Worm (Caenorhabditis elegans) whole organism, young adult: Measurements from ENCODE around the gene K08E4.7.

Source experiments
- B0019.2 ChIP-seq: fragments of 200-800 bp; sonication (Bioruptor generic); conservative IDR thresholded peaks from 2 replicates; pipeline ENCODE4 v1.3.6; 2022; ENCODE audit warnings: missing genetic modification reagents, missing genetic modification characterization, missing compliant biosample characterization
- B0336.3 ChIP-seq: fragments of 200-800 bp; sonication (Bioruptor generic); IDR thresholded peaks from 2 replicates; pipeline ENCODE4 v1.3.6; 2022; ENCODE audit warnings: missing genetic modification characterization, missing compliant biosample characterization
- C06A6.2 ChIP-seq: fragments of 200-800 bp; sonication (Bioruptor generic); conservative IDR thresholded peaks from 2 replicates; pipeline ENCODE4 v1.3.6; 2022; ENCODE audit warnings: missing genetic modification characterization, missing compliant biosample characterization
- F23B12.7 ChIP-seq: sonication (generic microtip); optimal IDR thresholded peaks from 2 replicates; lab custom pipeline; 2017; ENCODE audit warnings: missing genetic modification characterization, mild to moderate bottlenecking, missing compliant biosample characterization, antibody characterized with exemption, moderate library complexity; ENCODE audit not compliant: insufficient read depth
- F33H1.4 ChIP-seq: fragments of 200-800 bp; sonication (Bioruptor generic); IDR thresholded peaks from 2 replicates; pipeline ENCODE4 v1.3.6; 2022; ENCODE audit warnings: missing genetic modification reagents, missing genetic modification characterization, missing compliant biosample characterization
- F52B5.7 ChIP-seq: sonication (generic microtip); optimal IDR thresholded peaks from 2 replicates; lab custom pipeline; 2016; ENCODE audit warnings: mild to moderate bottlenecking, missing genetic modification characterization, missing compliant biosample characterization
- F57A8.1 ChIP-seq: fragments of 200-800 bp; sonication (Bioruptor generic); optimal IDR thresholded peaks from 2 replicates; lab custom pipeline; 2018; ENCODE audit warnings: mild to moderate bottlenecking, missing genetic modification characterization, moderate library complexity, missing compliant biosample characterization
- K12H6.12 ChIP-seq: fragments of 200-800 bp; sonication (Bioruptor generic); optimal IDR thresholded peaks from 2 replicates; lab custom pipeline; 2018; ENCODE audit warnings: mild to moderate bottlenecking, missing genetic modification characterization, missing compliant biosample characterization
- T07F8.4 ChIP-seq: sonication (generic microtip); optimal IDR thresholded peaks from 2 replicates; lab custom pipeline; 2016; ENCODE audit warnings: mild to moderate bottlenecking, missing genetic modification characterization, moderate library complexity, missing compliant biosample characterization
- T26A5.8 ChIP-seq: sonication (generic microtip); optimal IDR thresholded peaks from 2 replicates; lab custom pipeline; 2016; ENCODE audit warnings: missing genetic modification characterization, missing compliant biosample characterization
- Y67H2A.10 ChIP-seq: fragments of 200-800 bp; sonication (Bioruptor generic); conservative IDR thresholded peaks from 2 replicates; pipeline ENCODE4 v1.3.6; 2022; ENCODE audit warnings: missing genetic modification reagents, missing genetic modification characterization, missing compliant biosample characterization
- ZK185.1 ChIP-seq: sonication (generic microtip); optimal IDR thresholded peaks from 2 replicates; lab custom pipeline; 2016; ENCODE audit warnings: mild to moderate bottlenecking, missing genetic modification characterization, missing compliant biosample characterization; ENCODE audit not compliant: poor library complexity, severe bottlenecking
- ccch-3 ChIP-seq: fragments of 200-800 bp; sonication (Bioruptor generic); optimal IDR thresholded peaks from 2 replicates; lab custom pipeline; 2018; ENCODE audit warnings: mild to moderate bottlenecking, missing genetic modification characterization, missing compliant biosample characterization
- cebp-1 ChIP-seq, 2 experiments: fragments of 200-800 bp in 1 of 2; sonication (Bioruptor generic) in 1 of 2; sonication (generic microtip) in 1 of 2; IDR thresholded peaks in 1 of 2; optimal IDR thresholded peaks in 1 of 2; 2 replicates each; pipeline versions ENCODE4 v1.3.6 to Lab custom; 2017 to 2022; ENCODE audit warnings: missing compliant biosample characterization in 2 of 2, missing genetic modification characterization in 2 of 2, mild to moderate bottlenecking in 1 of 2, missing genetic modification reagents in 1 of 2, moderate library complexity in 1 of 2
- ceh-79 ChIP-seq: sonication (generic microtip); optimal IDR thresholded peaks from 2 replicates; lab custom pipeline; 2017; ENCODE audit warnings: mild to moderate bottlenecking, missing genetic modification characterization, missing compliant biosample characterization
- ceh-91 ChIP-seq: fragments of 200-800 bp; sonication (Bioruptor generic); IDR thresholded peaks from 2 replicates; pipeline ENCODE4 v1.3.6; 2022; ENCODE audit warnings: missing genetic modification reagents, missing genetic modification characterization, missing compliant biosample characterization
- dpl-1 ChIP-seq: fragments of 150-350 bp; optimal IDR thresholded peaks from 2 replicates; lab custom pipeline; 2014; ENCODE audit warnings: missing biosample characterization, missing genetic modification reagents, missing genetic modification characterization
- efl-1 ChIP-seq: fragments of 150-350 bp; optimal IDR thresholded peaks from 2 replicates; lab custom pipeline; 2014; ENCODE audit warnings: missing biosample characterization, missing genetic modification reagents, missing genetic modification characterization
- hlh-26 ChIP-seq: fragments of 200-800 bp; sonication (Bioruptor generic); conservative IDR thresholded peaks from 2 replicates; pipeline ENCODE4 v1.3.6; 2022; ENCODE audit warnings: missing genetic modification reagents, missing genetic modification characterization, missing compliant biosample characterization
- let-526 ChIP-seq: fragments of 200-800 bp; sonication (Bioruptor generic); IDR thresholded peaks from 2 replicates; pipeline ENCODE4 v1.3.6; 2022; ENCODE audit warnings: missing genetic modification reagents, missing genetic modification characterization, missing compliant biosample characterization
- let-607 ChIP-seq, 2 experiments: fragments of 200-800 bp in 1 of 2; sonication (Bioruptor generic) in 1 of 2; sonication (generic microtip) in 1 of 2; optimal IDR thresholded peaks; 2 replicates each; lab custom pipeline; 2016 to 2018; ENCODE audit warnings: mild to moderate bottlenecking in 2 of 2, missing compliant biosample characterization in 2 of 2, missing genetic modification characterization in 2 of 2, moderate library complexity in 2 of 2, missing genotype in 1 of 2
- lin-35 ChIP-seq, 3 experiments: fragments of 150-350 bp in 2 of 3; sonication (generic microtip) in 1 of 3; optimal IDR thresholded peaks; 2 replicates each; lab custom pipeline; 2014 to 2018; ENCODE audit warnings: missing biosample characterization in 3 of 3, missing genetic modification characterization in 3 of 3, missing genetic modification reagents in 3 of 3
- lin-54 ChIP-seq: fragments of 200-800 bp; sonication (Bioruptor generic); optimal IDR thresholded peaks from 2 replicates; lab custom pipeline; 2018; ENCODE audit warnings: mild to moderate bottlenecking, missing genetic modification characterization, missing compliant biosample characterization
- lsl-1 ChIP-seq: fragments of 200-800 bp; sonication (Bioruptor generic); optimal IDR thresholded peaks from 2 replicates; lab custom pipeline; 2018; ENCODE audit warnings: mild to moderate bottlenecking, missing genetic modification characterization, moderate library complexity, missing compliant biosample characterization
- madf-3 ChIP-seq: fragments of 200-800 bp; sonication (Bioruptor generic); IDR thresholded peaks from 2 replicates; pipeline ENCODE4 v1.3.6; 2022; ENCODE audit warnings: missing genetic modification reagents, missing genetic modification characterization, missing compliant biosample characterization
- madf-6 ChIP-seq: fragments of 200-800 bp; sonication (Bioruptor generic); IDR thresholded peaks from 2 replicates; pipeline ENCODE4 v1.3.6; 2022; ENCODE audit warnings: missing genetic modification reagents, missing genetic modification characterization, missing compliant biosample characterization
- mcd-1 ChIP-seq: fragments of 200-800 bp; sonication (Bioruptor generic); IDR thresholded peaks from 2 replicates; pipeline ENCODE4 v1.3.6; 2022; ENCODE audit warnings: missing genetic modification reagents, missing genetic modification characterization, missing compliant biosample characterization
- mes-4 ChIP-seq: sonication (generic microtip); optimal IDR thresholded peaks from 2 replicates; lab custom pipeline; 2016; ENCODE audit warnings: missing genotype, missing genetic modification characterization, missing compliant biosample characterization
- nhr-179 ChIP-seq: sonication (generic microtip); optimal IDR thresholded peaks from 2 replicates; lab custom pipeline; 2016; ENCODE audit warnings: mild to moderate bottlenecking, missing genetic modification characterization, missing compliant biosample characterization
- nhr-80 ChIP-seq: sonication (generic microtip); optimal IDR thresholded peaks from 2 replicates; lab custom pipeline; 2016; ENCODE audit warnings: missing genetic modification characterization, missing compliant biosample characterization
- repo-1 ChIP-seq: sonication (generic microtip); optimal IDR thresholded peaks from 2 replicates; lab custom pipeline; 2017; ENCODE audit warnings: mild to moderate bottlenecking, missing genetic modification characterization, missing compliant biosample characterization
- sdz-38 ChIP-seq: sonication (generic microtip); optimal IDR thresholded peaks from 2 replicates; lab custom pipeline; 2016; ENCODE audit warnings: missing genotype, missing genetic modification characterization, missing compliant biosample characterization
- unc-62 ChIP-seq: fragments of 150-350 bp; optimal IDR thresholded peaks from 2 replicates; lab custom pipeline; 2014; ENCODE audit warnings: missing biosample characterization, missing genetic modification reagents, missing genetic modification characterization
- zfh-2 ChIP-seq: fragments of 200-800 bp; sonication (Bioruptor generic); conservative IDR thresholded peaks from 2 replicates; pipeline ENCODE4 v1.3.6; 2022; ENCODE audit warnings: missing genetic modification reagents, missing genetic modification characterization, missing compliant biosample characterization

The K08E4.7 gene

ce11 chrIV:12075497-12075896 lies at the start of gene K08E4.7:
TSS of gene K08E4.7 (plus strand) at chrIV:12075797.
- TF ChIP-seq ccch-3 (GFP tag; lab: Kevin White, UChicago) (no peak), hlh-26 (GFP tag; lab: Robert Waterston, UW) (no peak), zfh-2 (no peak), nhr-80 (tag; lab: Kevin White, UChicago) (no peak), ceh-91 (GFP tag; lab: Robert Waterston, UW) (no peak), Y67H2A.10 (GFP tag; lab: Robert Waterston, UW) (no peak), F52B5.7 (no peak), repo-1 (tag; lab: Kevin White, UChicago) (no peak), mcd-1 (GFP tag; lab: Robert Waterston, UW) (no peak), ZK185.1 (tag; lab: Kevin White, UChicago) (no peak), C06A6.2 (GFP tag; lab: Robert Waterston, UW) (no peak), ceh-79 (tag; lab: Kevin White, UChicago) (no peak), B0336.3 (GFP tag; lab: Robert Waterston, UW) (no peak), mes-4 (tag; lab: Kevin White, UChicago) (no peak), T26A5.8 (tag; lab: Kevin White, UChicago) (no peak), let-607 (tag; optimal IDR thresholded peaks at IDR 0.05; lab: Kevin White, UChicago) (no peak)

ce11 chrIV:12029074-12029473 lies 46.5 kb upstream of the K08E4.7 start, which contains the start of gene tgn-38:
TSS of gene tgn-38 (minus strand) at chrIV:12029174.
- no peak for TF ChIP-seq sdz-38
- TF ChIP-seq nhr-179: no peak
- no peak for TF ChIP-seq T07F8.4
- no peak for TF ChIP-seq unc-62 (GFP tag; lab: Kevin White, UChicago)
- no peak for TF ChIP-seq F52B5.7
- TF ChIP-seq let-607 (tag; optimal IDR thresholded peaks at IDR 0.05; lab: Kevin White, UChicago): no peak
- no peak for TF ChIP-seq K12H6.12 (tag; lab: Kevin White, UChicago)
- TF ChIP-seq C06A6.2 (GFP tag; lab: Robert Waterston, UW): no peak

- TF ChIP-seq lin-35 (GFP tag; optimal IDR thresholded peaks at IDR 0.05; lab: Kevin White, UChicago): peak in 1 of 3 experiments; percentile 32
- TF ChIP-seq let-526: no peak
- peak; percentile 46 for TF ChIP-seq F23B12.7 (tag; lab: Kevin White, UChicago)
- 0 out of 2 replicates have a peak, but pooled peaks have one; percentile 57 for TF ChIP-seq madf-6 (GFP tag; lab: Robert Waterston, UW)
- peak; percentile 29; the same call in 1 of the 2 replicates for TF ChIP-seq B0336.3 (GFP tag; lab: Robert Waterston, UW)
- TF ChIP-seq lsl-1 (GFP tag; lab: Kevin White, UChicago): peak; percentile 26
- 0 out of 2 replicates have a peak, but pooled peaks have one; percentile 8 for TF ChIP-seq mcd-1 (GFP tag; lab: Robert Waterston, UW)
- TF ChIP-seq F57A8.1: no peak
- no peak; the same call in 1 of the 2 replicates for TF ChIP-seq F33H1.4
- peak; percentile 38 for TF ChIP-seq lin-54 (GFP tag; lab: Kevin White, UChicago)
- no peak for TF ChIP-seq cebp-1 (GFP tag; IDR thresholded peaks at IDR 0.05; lab: Robert Waterston, UW)
- peak; percentile 7 for TF ChIP-seq cebp-1 (tag; optimal IDR thresholded peaks at IDR 0.05; lab: Kevin White, UChicago)
- TF ChIP-seq B0019.2 (GFP tag; lab: Robert Waterston, UW): no peak
- TF ChIP-seq ZK185.1 (tag; lab: Kevin White, UChicago): no peak
- peak; percentile 27 for TF ChIP-seq dpl-1 (GFP tag; lab: Kevin White, UChicago)
- TF ChIP-seq madf-3 (GFP tag; lab: Robert Waterston, UW): 0 out of 2 replicates have a peak, but pooled peaks have one; percentile 61
- peak; percentile 28 for TF ChIP-seq efl-1 (GFP tag; lab: Kevin White, UChicago)
Measured at ce11 chrIV:12029722-12030182, 45.8 kb upstream of the K08E4.7 start, which contains the start of gene T12G3.11. TSS of gene T12G3.11 (minus strand) at chrIV:12029772.
